Fruit fly (Drosophila melanogaster): Measurements from ENCODE around the gene mtrm.
A peak's percentile ranks its signal among the peaks of the same experiment; 100 is the strongest.

The mtrm gene

DNA sequence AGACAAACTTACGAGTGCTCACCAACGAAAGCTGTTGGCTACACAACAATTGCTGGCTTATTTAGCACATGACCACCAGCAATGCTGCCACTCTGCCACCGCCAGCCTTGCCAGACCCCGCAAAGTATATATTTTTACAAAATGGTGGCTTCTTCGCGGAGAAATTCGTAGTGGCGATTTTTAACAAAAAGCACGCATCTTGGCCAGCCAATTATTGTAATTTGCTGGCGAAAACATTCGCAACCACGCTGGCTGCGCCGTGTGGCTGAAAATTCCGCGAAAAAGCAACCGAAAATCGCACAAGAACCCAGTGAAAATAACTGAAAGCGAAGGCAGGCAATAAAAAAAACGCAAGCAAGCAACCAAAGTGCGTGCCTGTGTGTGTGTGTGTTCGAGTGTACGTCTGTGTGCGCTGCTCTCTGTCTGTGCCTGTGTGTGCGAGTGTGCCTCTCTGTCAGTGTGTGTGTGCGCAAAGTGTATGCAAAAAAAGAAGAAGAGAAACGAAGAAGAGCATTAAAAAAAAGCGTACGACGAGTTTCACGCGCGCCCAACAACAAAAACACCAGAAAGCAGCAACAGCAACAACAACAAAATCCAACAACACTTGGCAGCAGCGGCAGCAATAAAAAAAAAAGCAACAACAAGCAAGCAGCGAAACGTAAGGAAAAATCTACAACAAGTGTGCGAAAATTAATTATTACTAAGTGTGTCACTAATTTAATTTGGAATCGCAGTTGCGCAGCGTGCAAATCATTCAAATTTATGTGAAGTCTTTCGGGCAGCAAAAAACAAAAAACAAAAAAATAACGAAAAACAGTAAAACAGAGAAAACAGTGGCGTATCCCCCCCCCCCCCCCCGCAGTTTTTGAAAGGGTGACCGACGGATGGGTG lies 37.2 kb downstream of the mtrm start, which contains the start of gene Gug (continued):
- TF ChIP-seq otp (GFP tag; IDR thresholded peaks at IDR 0.05) (no peak), sc (optimal IDR thresholded peaks at IDR 0.05) (no peak), sc (GFP tag; optimal IDR thresholded peaks at IDR 0.05) (no peak), HLH3B (GFP tag; IDR thresholded peaks at IDR 0.05) (0 out of 2 replicates have a peak, but pooled peaks have one; percentile 4), HmgD (GFP tag; optimal IDR thresholded peaks at IDR 0.05) (no peak), org-1 (GFP tag; optimal IDR thresholded peaks at IDR 0.05) (no peak), CG9437 (GFP tag; optimal IDR thresholded peaks at IDR 0.05) (no peak), tgo (GFP tag; IDR thresholded peaks at IDR 0.05) (no peak), CrebB (tag; optimal IDR thresholded peaks at IDR 0.05) (no peak), unc-4 (GFP tag; IDR thresholded peaks at IDR 0.05; ENCODE audit: partially characterized antibody) (no peak), Myb (GFP tag; optimal IDR thresholded peaks at IDR 0.05) (no peak), CG10979 (tag; optimal IDR thresholded peaks at IDR 0.05) (no peak), Doc3 (GFP tag; IDR thresholded peaks at IDR 0.05; ENCODE audit: partially characterized antibody) (no peak), E2f2 (GFP tag; IDR thresholded peaks at IDR 0.05) (no peak), inv (GFP tag; IDR thresholded peaks at IDR 0.05; ENCODE audit: partially characterized antibody) (no peak), CG4730 (GFP tag; IDR thresholded peaks at IDR 0.05) (no peak), kay (GFP tag; optimal IDR thresholded peaks at IDR 0.05) (no peak), sna (GFP tag; IDR thresholded peaks at IDR 0.05; ENCODE audit: partially characterized antibody) (no peak), pan (optimal IDR thresholded peaks at IDR 0.05) (no peak), pan (GFP tag; optimal IDR thresholded peaks at IDR 0.05 in 1 of 2, IDR thresholded peaks at IDR 0.05 in 1 of 2) (no peak), CG3847 (GFP tag; IDR thresholded peaks at IDR 0.05) (peak; percentile 57), ken (GFP tag; IDR thresholded peaks at IDR 0.05) (peak; percentile 57; the same call in 1 of the 3 replicates), CG9727 (GFP tag; optimal IDR thresholded peaks at IDR 0.05) (no peak), Blimp-1 (GFP tag; optimal IDR thresholded peaks at IDR 0.05) (peak; percentile 38), CG8924 (tag; optimal IDR thresholded peaks at IDR 0.05) (no peak), dan (GFP tag; IDR thresholded peaks at IDR 0.05) (no peak), D (optimal IDR thresholded peaks at IDR 0.05) (peak; percentile 76), D (GFP tag; optimal IDR thresholded peaks at IDR 0.05) (no peak), CG8944 (GFP tag; optimal IDR thresholded peaks at IDR 0.05) (no peak), Tbp (GFP tag; optimal IDR thresholded peaks at IDR 0.05) (no peak), CG10321 (GFP tag; IDR thresholded peaks at IDR 0.05) (no peak), cad (GFP tag; optimal IDR thresholded peaks at IDR 0.05) (peak; percentile 1), Bgb (GFP tag; IDR thresholded peaks at IDR 0.05; ENCODE audit: partially characterized antibody) (peak; percentile 25; the same call in 1 of the 2 replicates), p53 (GFP tag; optimal IDR thresholded peaks at IDR 0.05) (no peak), CG7963 (GFP tag; IDR thresholded peaks at IDR 0.05; ENCODE audit: partially characterized antibody) (no peak), Stat92E (GFP tag; optimal IDR thresholded peaks at IDR 0.05) (peak in 1 of 3 experiments; percentile 53), ind (GFP tag; optimal IDR thresholded peaks at IDR 0.05) (no peak), cwo (GFP tag; optimal IDR thresholded peaks at IDR 0.05) (no peak), CG2129 (GFP tag; IDR thresholded peaks at IDR 0.05; ENCODE audit: partially characterized antibody) (no peak), CG18011 (GFP tag; optimal IDR thresholded peaks at IDR 0.05) (peak; percentile 97), NC2β (GFP tag; optimal IDR thresholded peaks at IDR 0.05) (no peak), CG8359 (GFP tag; optimal IDR thresholded peaks at IDR 0.05; ENCODE audit: borderline replicate concordance) (no peak), Hmx (GFP tag; optimal IDR thresholded peaks at IDR 0.05) (no peak), CG9215 (GFP tag; IDR thresholded peaks at IDR 0.05) (peak; percentile 42; the same call in 1 of the 2 replicates), sim (GFP tag; IDR thresholded peaks at IDR 0.05) (no peak), ATbp (GFP tag; optimal IDR thresholded peaks at IDR 0.05) (no peak), CG13123 (GFP tag; optimal IDR thresholded peaks at IDR 0.05) (no peak), lab (GFP tag; optimal IDR thresholded peaks at IDR 0.05) (no peak), bigmax (GFP tag; optimal IDR thresholded peaks at IDR 0.05) (no peak)
